Fruit fly (Drosophila melanogaster): ENCODE measurements around the gene CG7115.

Gene CG7115

DNA sequence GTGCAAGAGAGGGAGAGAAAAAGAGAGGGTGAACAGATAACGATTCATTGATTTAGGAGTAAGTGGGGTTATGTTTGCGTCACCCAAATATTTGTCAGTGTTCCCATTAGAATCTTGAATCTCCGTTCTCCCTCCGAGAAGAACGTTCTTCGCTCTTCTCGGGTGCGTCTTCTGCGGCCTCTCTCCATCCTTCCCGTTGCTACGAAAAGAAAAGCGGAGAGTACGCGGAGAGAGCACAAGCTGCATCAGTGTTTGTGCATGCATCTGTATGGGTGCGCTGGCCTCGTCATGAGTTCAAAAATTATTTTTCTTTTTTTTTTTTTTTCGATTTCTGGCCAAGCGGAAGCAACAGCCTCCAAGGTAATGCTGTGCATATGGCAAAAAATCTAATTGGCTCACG, 8.0 kb downstream of the CG7115 start (continued):
- TF ChIP-seq Ssrp (tag; optimal IDR thresholded peaks at IDR 0.05) (no peak), Awh (GFP tag; IDR thresholded peaks at IDR 0.05) (no peak), Atf3 (GFP tag; optimal IDR thresholded peaks at IDR 0.05) (no peak), CG14710 (tag; optimal IDR thresholded peaks at IDR 0.05) (peak; percentile 27), hbn (GFP tag; IDR thresholded peaks at IDR 0.05; ENCODE audit: partially characterized antibody) (no peak), cad (GFP tag; optimal IDR thresholded peaks at IDR 0.05) (no peak), lov (optimal IDR thresholded peaks at IDR 0.05) (no peak), lov (GFP tag; IDR thresholded peaks at IDR 0.05) (no peak), CG6683 (GFP tag; optimal IDR thresholded peaks at IDR 0.05) (no peak), CG34224 (GFP tag; IDR thresholded peaks at IDR 0.05; ENCODE audit: partially characterized antibody) (0 out of 3 replicates have a peak, but pooled peaks have one; percentile 10), run (tag; optimal IDR thresholded peaks at IDR 0.05) (no peak), dysf (GFP tag; IDR thresholded peaks at IDR 0.05) (no peak), CG17912 (GFP tag; optimal IDR thresholded peaks at IDR 0.05) (no peak), Hsf (GFP tag; optimal IDR thresholded peaks at IDR 0.05) (no peak), CG7839 (tag; optimal IDR thresholded peaks at IDR 0.05) (no peak), Oaz (GFP tag; IDR thresholded peaks at IDR 0.05) (no peak), CG12299 (tag; optimal IDR thresholded peaks at IDR 0.05) (no peak), fu2 (GFP tag; optimal IDR thresholded peaks at IDR 0.05) (no peak), CG12391 (tag; optimal IDR thresholded peaks at IDR 0.05) (no peak), cg (GFP tag; optimal IDR thresholded peaks at IDR 0.05) (peak; percentile 70), CG4617 (GFP tag; optimal IDR thresholded peaks at IDR 0.05; ENCODE audit: borderline replicate concordance) (no peak), CG17612 (GFP tag; IDR thresholded peaks at IDR 0.05) (no peak), Fer2 (tag; optimal IDR thresholded peaks at IDR 0.05) (no peak), Xbp1 (GFP tag; optimal IDR thresholded peaks at IDR 0.05) (no peak), CG14441 (GFP tag; IDR thresholded peaks at IDR 0.05) (no peak), PHDP (tag; optimal IDR thresholded peaks at IDR 0.05) (peak; percentile 11), Gug (GFP tag; IDR thresholded peaks at IDR 0.05) (no peak), CG7963 (GFP tag; IDR thresholded peaks at IDR 0.05; ENCODE audit: partially characterized antibody) (no peak), lola (GFP tag; optimal IDR thresholded peaks at IDR 0.05) (no peak), CG30403 (GFP tag; optimal IDR thresholded peaks at IDR 0.05) (no peak), CG12104 (GFP tag; optimal IDR thresholded peaks at IDR 0.05) (no peak), seq (GFP tag; IDR thresholded peaks at IDR 0.05) (no peak), B-H2 (GFP tag; optimal IDR thresholded peaks at IDR 0.05) (no peak), rib (GFP tag; IDR thresholded peaks at IDR 0.05) (0 out of 2 replicates have a peak, but pooled peaks have one; percentile 45), CG3995 (GFP tag; optimal IDR thresholded peaks at IDR 0.05) (no peak), Nf-YC (tag; optimal IDR thresholded peaks at IDR 0.05) (no peak), Chrac-16 (GFP tag; optimal IDR thresholded peaks at IDR 0.05) (no peak), CG13123 (GFP tag; optimal IDR thresholded peaks at IDR 0.05) (no peak), Poxn (GFP tag; IDR thresholded peaks at IDR 0.05) (no peak), Sox100B (GFP tag; optimal IDR thresholded peaks at IDR 0.05) (peak; percentile 35), CG32532 (GFP tag; IDR thresholded peaks at IDR 0.05) (no peak; the same call in 1 of the 2 replicates), CG14014 (GFP tag; IDR thresholded peaks at IDR 0.05) (no peak), Drgx (GFP tag; IDR thresholded peaks at IDR 0.05) (no peak), HLH54F (GFP tag; optimal IDR thresholded peaks at IDR 0.05) (no peak), CG8944 (GFP tag; optimal IDR thresholded peaks at IDR 0.05) (no peak), toy (GFP tag; IDR thresholded peaks at IDR 0.05) (no peak), CG3847 (GFP tag; IDR thresholded peaks at IDR 0.05) (no peak), Hey (tag; optimal IDR thresholded peaks at IDR 0.05) (no peak), Gsc (GFP tag; IDR thresholded peaks at IDR 0.05) (no peak), CG12155 (GFP tag; optimal IDR thresholded peaks at IDR 0.05) (no peak), Hmx (GFP tag; optimal IDR thresholded peaks at IDR 0.05) (no peak), aop (GFP tag; IDR thresholded peaks at IDR 0.05) (no peak), CG7786 (GFP tag; optimal IDR thresholded peaks at IDR 0.05) (no peak)
